Fruit fly (Drosophila melanogaster) whole organism, embryonic: ENCODE measurements around the gene mRpS9.

Experiments used
- B-H2 ChIP-seq: fragments of 200-800 bp; sonication (Bioruptor generic); optimal IDR thresholded peaks from 2 replicates; lab custom pipeline; 2018; ENCODE audit warnings: missing biosample characterization, mild to moderate bottlenecking, missing genetic modification characterization
- Bdp1 ChIP-seq: fragments of 200-800 bp; sonication (Bioruptor generic); optimal IDR thresholded peaks from 3 replicates; lab custom pipeline; 2016; ENCODE audit warnings: missing biosample characterization, missing genetic modification characterization
- BtbVII ChIP-seq: fragments of 200-800 bp; sonication (Bioruptor generic); optimal IDR thresholded peaks from 3 replicates; lab custom pipeline; 2017; ENCODE audit warnings: missing biosample characterization, mild to moderate bottlenecking, missing genetic modification characterization
- CG10209 ChIP-seq: fragments of 200-800 bp; sonication (Bioruptor generic); optimal IDR thresholded peaks from 3 replicates; lab custom pipeline; 2017; ENCODE audit warnings: missing biosample characterization, mild to moderate bottlenecking, missing genetic modification characterization, missing genetic modification reagents
- CG10654 ChIP-seq: fragments of 200-800 bp; sonication (Bioruptor generic); optimal IDR thresholded peaks from 2 replicates; lab custom pipeline; 2016; ENCODE audit warnings: missing biosample characterization, missing genetic modification characterization
- CG12236 ChIP-seq: fragments of 200-800 bp; sonication (Bioruptor generic); optimal IDR thresholded peaks from 2 replicates; lab custom pipeline; 2016; ENCODE audit warnings: missing biosample characterization, missing genetic modification characterization
- CG1233 ChIP-seq: fragments of 200-800 bp; sonication (Bioruptor generic); optimal IDR thresholded peaks from 4 replicates; lab custom pipeline; 2018; ENCODE audit warnings: missing biosample characterization, mild to moderate bottlenecking, missing genetic modification characterization
- CG13287 ChIP-seq: fragments of 200-800 bp; sonication (Bioruptor generic); IDR thresholded peaks from 2 replicates; pipeline ENCODE4 v1.3.6; 2022; ENCODE audit warnings: missing biosample characterization, missing genetic modification characterization; ENCODE audit not compliant: partially characterized antibody
- CG14014 ChIP-seq: fragments of 200-800 bp; sonication (Bioruptor generic); IDR thresholded peaks from 2 replicates; pipeline ENCODE4 v1.3.6; 2022; ENCODE audit warnings: missing biosample characterization, missing genetic modification characterization
- CG14441 ChIP-seq: fragments of 200-800 bp; sonication (Bioruptor generic); IDR thresholded peaks from 2 replicates; pipeline ENCODE4 v1.3.6; 2022; ENCODE audit warnings: missing biosample characterization, missing genetic modification characterization
- CG15269 ChIP-seq: fragments of 200-800 bp; sonication (Bioruptor generic); optimal IDR thresholded peaks from 2 replicates; lab custom pipeline; 2018; ENCODE audit warnings: missing biosample characterization, mild to moderate bottlenecking, missing genetic modification characterization, moderate library complexity
- CG15601 ChIP-seq: fragments of 200-800 bp; sonication (Bioruptor generic); optimal IDR thresholded peaks from 3 replicates; lab custom pipeline; 2019; ENCODE audit warnings: missing biosample characterization, mild to moderate bottlenecking, missing genetic modification characterization, moderate library complexity
- CG32767 ChIP-seq: fragments of 200-800 bp; sonication (Bioruptor generic); IDR thresholded peaks from 2 replicates; pipeline ENCODE4 v1.3.6; 2022; ENCODE audit warnings: missing biosample characterization, missing genetic modification characterization
- CG34224 ChIP-seq: fragments of 200-800 bp; sonication (Bioruptor generic); IDR thresholded peaks from 3 replicates; pipeline ENCODE4 v1.3.6; 2022; ENCODE audit warnings: missing biosample characterization, missing genetic modification characterization; ENCODE audit not compliant: partially characterized antibody
- CG6254 ChIP-seq: fragments of 200-800 bp; sonication (Bioruptor generic); optimal IDR thresholded peaks from 3 replicates; lab custom pipeline; 2017; ENCODE audit warnings: mild to moderate bottlenecking, missing biosample characterization, missing genetic modification reagents, missing genetic modification characterization
- CG6683 ChIP-seq: fragments of 200-800 bp; sonication (Bioruptor generic); optimal IDR thresholded peaks from 2 replicates; lab custom pipeline; 2017; ENCODE audit warnings: missing biosample characterization, mild to moderate bottlenecking, missing genetic modification characterization, missing genetic modification reagents
- CG8944 ChIP-seq: fragments of 200-800 bp; sonication (Bioruptor generic); optimal IDR thresholded peaks from 3 replicates; lab custom pipeline; 2016; ENCODE audit warnings: missing biosample characterization, missing genetic modification characterization
- Camta ChIP-seq: fragments of 200-800 bp; sonication (Bioruptor generic); optimal IDR thresholded peaks from 2 replicates; lab custom pipeline; 2016; ENCODE audit warnings: missing biosample characterization, missing genetic modification characterization
- D ChIP-seq, 2 experiments: fragments of 200-800 bp in 1 of 2; fragments of >200 bp in 1 of 2; sonication (Bioruptor generic) in 1 of 2; optimal IDR thresholded peaks; 2 replicates in 1 of 2; 3 replicates in 1 of 2; lab custom pipeline; 2017; ENCODE audit warnings: mild to moderate bottlenecking in 1 of 2, missing biosample characterization in 1 of 2, missing genetic modification characterization in 1 of 2, missing genetic modification reagents in 1 of 2
- Deaf1 ChIP-seq: fragments of 200-800 bp; optimal IDR thresholded peaks from 3 replicates; lab custom pipeline; 2019; ENCODE audit warnings: missing biosample characterization, mild to moderate bottlenecking, missing genetic modification characterization, moderate library complexity
- E2f2 ChIP-seq: fragments of 200-800 bp; sonication (Bioruptor generic); IDR thresholded peaks from 2 replicates; pipeline ENCODE4 v1.3.6; 2022; ENCODE audit warnings: missing biosample characterization, missing genetic modification characterization
- ERR ChIP-seq: fragments of 200-800 bp; sonication (Bioruptor generic); optimal IDR thresholded peaks from 2 replicates; lab custom pipeline; 2016; ENCODE audit warnings: missing biosample characterization, missing genetic modification characterization
- Ets97D ChIP-seq: fragments of 200-800 bp; sonication (Bioruptor generic); optimal IDR thresholded peaks from 3 replicates; lab custom pipeline; 2016; ENCODE audit warnings: missing biosample characterization, missing genetic modification characterization
- H15 ChIP-seq: fragments of 200-800 bp; sonication (Bioruptor generic); IDR thresholded peaks from 3 replicates; pipeline ENCODE4 v1.3.6; 2022; ENCODE audit warnings: missing biosample characterization, missing genetic modification characterization
- Hmr ChIP-seq: fragments of 200-800 bp; sonication (Bioruptor generic); optimal IDR thresholded peaks from 3 replicates; lab custom pipeline; 2017; ENCODE audit warnings: mild to moderate bottlenecking, missing biosample characterization, missing genetic modification reagents, missing genetic modification characterization
- Hr78 ChIP-seq, 2 experiments: fragments of 200-800 bp in 1 of 2; fragments of >200 bp in 1 of 2; sonication (Bioruptor generic) in 1 of 2; optimal IDR thresholded peaks; 2 replicates each; lab custom pipeline; 2017 to 2019; ENCODE audit warnings: missing biosample characterization in 2 of 2, missing genetic modification characterization in 2 of 2, mild to moderate bottlenecking in 1 of 2, moderate library complexity in 1 of 2
- Mes4 ChIP-seq: fragments of 200-800 bp; sonication (Bioruptor generic); optimal IDR thresholded peaks from 2 replicates; lab custom pipeline; 2016; ENCODE audit warnings: missing biosample characterization, missing genetic modification characterization
- Mrtf ChIP-seq: fragments of 200-800 bp; sonication (Bioruptor generic); IDR thresholded peaks from 3 replicates; pipeline ENCODE4 v1.3.6; 2022; ENCODE audit warnings: missing biosample characterization, missing genetic modification characterization
- Nf-YA ChIP-seq: fragments of 200-800 bp; sonication (Bioruptor generic); IDR thresholded peaks from 2 replicates; pipeline ENCODE4 v1.3.6; 2022; ENCODE audit warnings: missing biosample characterization, missing genetic modification characterization
- Oli ChIP-seq: fragments of 200-800 bp; sonication (Bioruptor generic); optimal IDR thresholded peaks from 2 replicates; lab custom pipeline; 2018; ENCODE audit warnings: missing biosample characterization, mild to moderate bottlenecking, missing genetic modification characterization, moderate library complexity
- Usf ChIP-seq: fragments of 200-800 bp; sonication (Bioruptor generic); optimal IDR thresholded peaks from 2 replicates; lab custom pipeline; 2017; ENCODE audit warnings: missing genotype, missing biosample characterization, missing genetic modification characterization
- aop ChIP-seq: fragments of 200-800 bp; sonication (Bioruptor generic); IDR thresholded peaks from 2 replicates; pipeline ENCODE4 v1.3.6; 2022; ENCODE audit warnings: missing biosample characterization, missing genetic modification characterization
- corto ChIP-seq: fragments of 200-800 bp; sonication (Bioruptor generic); optimal IDR thresholded peaks from 2 replicates; lab custom pipeline; 2016; ENCODE audit warnings: missing biosample characterization, mild to moderate bottlenecking, missing genetic modification characterization, moderate library complexity
- dati ChIP-seq: fragments of 200-800 bp; sonication (Bioruptor generic); IDR thresholded peaks from 2 replicates; pipeline ENCODE4 v1.3.6; 2022; ENCODE audit warnings: missing biosample characterization, missing genetic modification characterization
- dmrt99B ChIP-seq: fragments of 200-800 bp; sonication (Bioruptor generic); optimal IDR thresholded peaks from 2 replicates; lab custom pipeline; 2018; ENCODE audit warnings: missing biosample characterization, mild to moderate bottlenecking, missing genetic modification characterization, moderate library complexity
- emc ChIP-seq: fragments of 200-800 bp; sonication (Bioruptor generic); optimal IDR thresholded peaks from 2 replicates; lab custom pipeline; 2016; ENCODE audit warnings: missing biosample characterization, missing genetic modification characterization
- ftz-f1 ChIP-seq: fragments of 200-800 bp; sonication (Bioruptor generic); optimal IDR thresholded peaks from 2 replicates; lab custom pipeline; 2016; ENCODE audit warnings: missing biosample characterization, missing genetic modification characterization
- gem ChIP-seq: fragments of 200-800 bp; sonication (Bioruptor generic); optimal IDR thresholded peaks from 2 replicates; lab custom pipeline; 2019; ENCODE audit warnings: missing biosample characterization, mild to moderate bottlenecking, missing genetic modification characterization, moderate library complexity
- gfzf ChIP-seq: fragments of 200-800 bp; sonication (Bioruptor generic); optimal IDR thresholded peaks from 2 replicates; lab custom pipeline; 2016; ENCODE audit warnings: missing biosample characterization, mild to moderate bottlenecking, missing genetic modification characterization, moderate library complexity
- gt ChIP-seq: fragments of 200-800 bp; sonication (Bioruptor generic); IDR thresholded peaks from 2 replicates; pipeline ENCODE4 v1.3.6; 2022; ENCODE audit warnings: missing biosample characterization, missing genetic modification characterization
- hb ChIP-seq: fragments of 200-800 bp; sonication (Bioruptor generic); IDR thresholded peaks from 3 replicates; pipeline ENCODE4 v1.3.6; 2022; ENCODE audit warnings: missing biosample characterization, missing genetic modification characterization; ENCODE audit not compliant: partially characterized antibody
- hth ChIP-seq: fragments of >200 bp; optimal IDR thresholded peaks from 2 replicates; lab custom pipeline; 2017; ENCODE audit warnings: inconsistent platforms
- ind ChIP-seq: fragments of 200-800 bp; sonication (Bioruptor generic); optimal IDR thresholded peaks from 3 replicates; lab custom pipeline; 2016; ENCODE audit warnings: missing biosample characterization, missing genetic modification characterization
- peb ChIP-seq: fragments of 200-800 bp; sonication (Bioruptor generic); IDR thresholded peaks from 2 replicates; pipeline ENCODE4 v1.3.6; 2022; ENCODE audit warnings: missing biosample characterization, missing genetic modification characterization
- prd ChIP-seq, 3 experiments: fragments of >200 bp in 2 of 3; fragments of 200-800 bp in 1 of 3; sonication (Bioruptor generic) in 1 of 3; optimal IDR thresholded peaks in 2 of 3; IDR thresholded peaks in 1 of 3; 2 replicates in 2 of 3; 3 replicates in 1 of 3; pipeline versions ENCODE4 v1.3.6 to Lab custom; 2017 to 2022; ENCODE audit warnings: missing biosample characterization in 1 of 3, missing genetic modification characterization in 1 of 3
- tio ChIP-seq: fragments of 200-800 bp; sonication (Bioruptor generic); optimal IDR thresholded peaks from 2 replicates; lab custom pipeline; 2017; ENCODE audit warnings: missing biosample characterization, missing genetic modification characterization, inconsistent platforms
- tx ChIP-seq: fragments of 200-800 bp; sonication (Bioruptor generic); optimal IDR thresholded peaks from 2 replicates; lab custom pipeline; 2016; ENCODE audit warnings: missing biosample characterization, missing genetic modification characterization
- unpg ChIP-seq: fragments of 200-800 bp; sonication (Bioruptor generic); optimal IDR thresholded peaks from 3 replicates; lab custom pipeline; 2018; ENCODE audit warnings: missing biosample characterization, mild to moderate bottlenecking, missing genetic modification characterization, moderate library complexity

Gene mRpS9

DNA sequence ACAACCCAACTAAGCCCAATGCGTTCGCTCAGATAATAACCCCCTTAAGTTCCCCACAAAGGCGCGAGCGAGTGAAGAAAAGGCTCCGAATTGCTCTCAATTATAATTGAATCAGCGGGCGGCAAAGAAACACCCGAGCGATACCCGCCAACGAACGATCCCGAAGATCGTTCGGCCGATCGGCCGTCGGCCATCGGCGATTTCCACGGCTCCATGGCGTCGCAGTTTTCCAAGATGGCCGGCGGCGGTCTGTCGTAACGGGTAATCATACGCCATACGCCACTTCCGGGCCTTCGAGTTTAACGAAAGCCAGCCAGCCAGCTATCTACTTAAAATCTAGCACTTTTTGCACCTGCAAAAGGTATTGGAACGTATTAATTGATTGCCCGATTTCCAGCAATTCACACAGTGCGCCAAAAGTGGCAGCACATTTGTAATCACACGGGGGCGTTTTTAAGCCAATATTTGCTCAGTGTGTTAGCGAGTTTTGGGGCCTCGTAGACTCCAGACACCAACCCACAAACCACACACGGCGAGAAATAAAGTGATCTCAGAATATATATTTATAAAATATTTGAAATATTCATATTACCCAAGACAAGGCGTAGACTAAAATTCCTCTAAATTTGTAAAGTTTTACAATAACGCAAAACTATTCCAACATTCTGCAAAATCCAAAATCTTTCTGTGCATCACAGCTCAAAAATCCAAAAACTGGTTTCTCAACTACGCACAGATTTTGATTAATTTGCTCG is 10.0 kb downstream of the mRpS9 start (continued):
- TF ChIP-seq Hr78 (GFP tag; optimal IDR thresholded peaks at IDR 0.05; lab: Kevin White, UChicago): no peak
- 0 out of 2 replicates have a peak, but pooled peaks have one; percentile 33 for TF ChIP-seq CG32767
- no peak for TF ChIP-seq Mes4 (GFP tag; lab: Kevin White, UChicago)
- no peak for TF ChIP-seq hth (lab: Kevin White, UChicago)
- TF ChIP-seq aop (GFP tag; lab: Robert Waterston, UW): no peak
- no peak for TF ChIP-seq B-H2 (GFP tag; lab: Kevin White, UChicago)
- no peak for TF ChIP-seq tx (GFP tag; lab: Kevin White, UChicago)
- no peak for TF ChIP-seq tio (GFP tag; lab: Kevin White, UChicago)
- TF ChIP-seq CG13287 (GFP tag; lab: Robert Waterston, UW): no peak
- TF ChIP-seq CG34224 (GFP tag; lab: Robert Waterston, UW): no peak
- TF ChIP-seq CG15601: no peak
- TF ChIP-seq CG10654: no peak
- TF ChIP-seq ftz-f1: no peak
- TF ChIP-seq gt (GFP tag; lab: Robert Waterston, UW): no peak
- peak; percentile 94 for TF ChIP-seq Deaf1 (tag; lab: Kevin White, UChicago)
- no peak for TF ChIP-seq dati (GFP tag; lab: Robert Waterston, UW)
- TF ChIP-seq Ets97D (GFP tag; lab: Kevin White, UChicago): peak; percentile 67
- TF ChIP-seq emc (GFP tag; lab: Kevin White, UChicago): no peak
- peak; percentile 54 for TF ChIP-seq gem
- peak; percentile 26; the same call in 1 of the 3 replicates for TF ChIP-seq Mrtf
- no peak for TF ChIP-seq CG10209 (GFP tag; lab: Kevin White, UChicago)
- TF ChIP-seq CG14014 (GFP tag; lab: Robert Waterston, UW): peak; percentile 42; the same call in 1 of the 2 replicates
- TF ChIP-seq Camta (GFP tag; lab: Kevin White, UChicago): no peak
- peak; percentile 49 for TF ChIP-seq ind
- TF ChIP-seq Usf (GFP tag; lab: Kevin White, UChicago): no peak
- no peak for TF ChIP-seq CG1233 (GFP tag; lab: Kevin White, UChicago)
- peak; percentile 48 for TF ChIP-seq dmrt99B (tag; lab: Kevin White, UChicago)
- peak; percentile 54 for TF ChIP-seq BtbVII (GFP tag; lab: Kevin White, UChicago)
- TF ChIP-seq CG6683 (GFP tag; lab: Kevin White, UChicago): peak; percentile 32
- no peak for TF ChIP-seq CG8944
- TF ChIP-seq Hmr (GFP tag; lab: Kevin White, UChicago): peak; percentile 50
- TF ChIP-seq Nf-YA: no peak
- TF ChIP-seq CG15269 (tag; lab: Kevin White, UChicago): peak; percentile 24
- no peak for TF ChIP-seq E2f2 (GFP tag; lab: Robert Waterston, UW)
- TF ChIP-seq CG14441 (GFP tag; lab: Robert Waterston, UW): peak; percentile 68
- no peak for TF ChIP-seq ERR (GFP tag; lab: Kevin White, UChicago)
- TF ChIP-seq CG6254 (GFP tag; lab: Kevin White, UChicago): no peak
- TF ChIP-seq hb (GFP tag; lab: Robert Waterston, UW): no peak
- no peak for TF ChIP-seq D (optimal IDR thresholded peaks at IDR 0.05; lab: Kevin White, UChicago)
- TF ChIP-seq D (GFP tag; optimal IDR thresholded peaks at IDR 0.05; lab: Kevin White, UChicago): no peak
- TF ChIP-seq Oli (tag; lab: Kevin White, UChicago): peak; percentile 15
- TF ChIP-seq gfzf (GFP tag; lab: Kevin White, UChicago): no peak
- no peak for TF ChIP-seq peb (GFP tag; lab: Robert Waterston, UW)
- TF ChIP-seq Bdp1 (GFP tag; lab: Kevin White, UChicago): no peak
- TF ChIP-seq prd (optimal IDR thresholded peaks at IDR 0.05; lab: Kevin White, UChicago): no peak
- peak; percentile 61 for TF ChIP-seq prd (GFP tag; IDR thresholded peaks at IDR 0.05; lab: Robert Waterston, UW)
- peak; percentile 59; the same call in 2 of the 3 replicates for TF ChIP-seq H15 (GFP tag; lab: Robert Waterston, UW)
- no peak for TF ChIP-seq CG12236 (GFP tag; lab: Kevin White, UChicago)
- TF ChIP-seq corto (GFP tag; lab: Kevin White, UChicago): no peak
- peak; percentile 0 for TF ChIP-seq unpg (GFP tag; lab: Kevin White, UChicago)
